Worm (Caenorhabditis elegans) whole organism, mixed stage, embryonic: Measurements from ENCODE around the gene npr-2.
"Not testable (repeated sequence)": the region's sequence is repeated elsewhere in the genome, so short reads cannot be mapped to it uniquely, and the experiment has no call there.

Experiments
- elt-3 ChIP-seq: fragments of 150-350 bp; optimal IDR thresholded peaks from 2 replicates; lab custom pipeline; 2014; ENCODE audit warnings: missing biosample characterization, missing genetic modification characterization
- lin-13 ChIP-seq: fragments of 150-350 bp; optimal IDR thresholded peaks from 2 replicates; lab custom pipeline; 2014; ENCODE audit warnings: missing biosample characterization, missing genetic modification characterization
- mab-5 ChIP-seq: fragments of 150-350 bp; optimal IDR thresholded peaks from 2 replicates; lab custom pipeline; 2014; ENCODE audit warnings: missing biosample characterization, missing genetic modification characterization
- unc-39 ChIP-seq: fragments of 150-350 bp; optimal IDR thresholded peaks from 2 replicates; lab custom pipeline; 2014; ENCODE audit warnings: missing biosample characterization, missing genetic modification characterization
- ztf-11 ChIP-seq: fragments of 150-350 bp; optimal IDR thresholded peaks from 2 replicates; lab custom pipeline; 2014; ENCODE audit warnings: missing biosample characterization, missing genetic modification characterization

DNA sequence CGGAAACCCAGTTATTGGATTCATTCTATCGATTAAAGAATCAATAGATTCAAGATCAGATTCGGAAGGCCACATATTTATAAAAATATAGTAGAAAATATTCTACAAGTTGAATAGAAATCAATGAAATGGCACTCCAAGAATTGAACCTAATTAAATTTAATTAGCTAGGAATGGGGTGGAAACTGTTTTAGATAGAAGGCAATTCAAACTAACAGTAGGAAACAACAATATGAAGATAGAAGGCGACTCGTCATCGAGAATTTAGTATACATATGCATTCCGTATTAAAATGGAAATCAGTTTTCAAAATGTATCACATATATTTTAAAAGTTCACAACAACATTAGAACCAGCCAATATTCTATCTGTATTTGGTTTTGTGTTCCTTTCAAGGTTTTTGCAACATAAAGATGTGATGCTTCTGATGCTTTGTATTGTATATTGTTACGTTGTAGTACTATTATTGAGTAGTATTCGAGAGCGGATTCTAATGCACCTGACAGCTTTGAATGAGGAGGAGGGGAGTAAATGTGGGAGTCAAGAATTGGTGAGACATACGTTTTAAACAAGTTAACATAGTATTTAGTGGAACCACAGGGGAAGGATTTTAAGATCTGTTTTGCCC is 16.0 kb upstream of the npr-2 start, which contains the start of the genes F27C8.3 and F27C8.2:
- not testable (repeated sequence) for TF ChIP-seq elt-3 (tag; lab: Kevin White, UChicago); mab-5 (tag; lab: Kevin White, UChicago); unc-39; lin-13 (tag; lab: Kevin White, UChicago); ztf-11 (tag; lab: Kevin White, UChicago)
